Fruit fly (Drosophila melanogaster) whole organism, embryonic: ENCODE measurements around the gene CG6951.

Source experiments
- Abd-B ChIP-seq: fragments of 200-800 bp; sonication (Bioruptor generic); optimal IDR thresholded peaks from 2 replicates; lab custom pipeline; 2018; ENCODE audit warnings: missing biosample characterization, mild to moderate bottlenecking, missing genetic modification characterization, moderate library complexity
- Ada2b ChIP-seq: fragments of 200-800 bp; sonication (Bioruptor generic); IDR thresholded peaks from 2 replicates; pipeline ENCODE4 v1.3.6; 2022; ENCODE audit warnings: missing biosample characterization, missing genetic modification characterization
- Bdp1 ChIP-seq: fragments of 200-800 bp; sonication (Bioruptor generic); optimal IDR thresholded peaks from 3 replicates; lab custom pipeline; 2016; ENCODE audit warnings: missing biosample characterization, missing genetic modification characterization
- CG10209 ChIP-seq: fragments of 200-800 bp; sonication (Bioruptor generic); optimal IDR thresholded peaks from 3 replicates; lab custom pipeline; 2017; ENCODE audit warnings: missing biosample characterization, mild to moderate bottlenecking, missing genetic modification characterization, missing genetic modification reagents
- CG10979 ChIP-seq: fragments of 200-800 bp; sonication (Bioruptor generic); optimal IDR thresholded peaks from 2 replicates; lab custom pipeline; 2018; ENCODE audit warnings: missing biosample characterization, mild to moderate bottlenecking, missing genetic modification characterization, moderate library complexity
- CG11504 ChIP-seq: fragments of 200-800 bp; sonication (Bioruptor generic); optimal IDR thresholded peaks from 3 replicates; lab custom pipeline; 2019; ENCODE audit warnings: missing biosample characterization, mild to moderate bottlenecking, missing genetic modification characterization, moderate library complexity
- CG1233 ChIP-seq: fragments of 200-800 bp; sonication (Bioruptor generic); optimal IDR thresholded peaks from 4 replicates; lab custom pipeline; 2018; ENCODE audit warnings: missing biosample characterization, mild to moderate bottlenecking, missing genetic modification characterization
- CG12659 ChIP-seq: fragments of 200-800 bp; sonication (Bioruptor generic); optimal IDR thresholded peaks from 3 replicates; lab custom pipeline; 2017; ENCODE audit warnings: mild to moderate bottlenecking, missing biosample characterization, missing genetic modification reagents, missing genetic modification characterization
- CG15601 ChIP-seq: fragments of 200-800 bp; sonication (Bioruptor generic); optimal IDR thresholded peaks from 3 replicates; lab custom pipeline; 2019; ENCODE audit warnings: missing biosample characterization, mild to moderate bottlenecking, missing genetic modification characterization, moderate library complexity
- CG17612 ChIP-seq: fragments of 200-800 bp; sonication (Bioruptor generic); IDR thresholded peaks from 2 replicates; pipeline ENCODE4 v1.3.6; 2022; ENCODE audit warnings: missing biosample characterization, missing genetic modification characterization
- CG18011 ChIP-seq: fragments of 200-800 bp; sonication (Bioruptor generic); optimal IDR thresholded peaks from 2 replicates; lab custom pipeline; 2017; ENCODE audit warnings: missing biosample characterization, missing genetic modification characterization, mild to moderate bottlenecking, moderate library complexity, missing genotype
- CG2202 ChIP-seq: fragments of 200-800 bp; sonication (Bioruptor generic); optimal IDR thresholded peaks from 2 replicates; lab custom pipeline; 2018; ENCODE audit warnings: missing biosample characterization, mild to moderate bottlenecking, missing genetic modification characterization
- CG3163 ChIP-seq: fragments of 200-800 bp; sonication (Bioruptor generic); optimal IDR thresholded peaks from 3 replicates; lab custom pipeline; 2016; ENCODE audit warnings: missing biosample characterization, missing genetic modification characterization
- CG3407 ChIP-seq: fragments of 200-800 bp; sonication (Bioruptor generic); optimal IDR thresholded peaks from 2 replicates; lab custom pipeline; 2018; ENCODE audit warnings: missing biosample characterization, mild to moderate bottlenecking, missing genetic modification characterization
- CG3726 ChIP-seq: fragments of 200-800 bp; sonication (Bioruptor generic); IDR thresholded peaks from 3 replicates; pipeline ENCODE4, ENCODE4 v1.3.6; 2022; ENCODE audit warnings: missing biosample characterization, missing genetic modification characterization
- CG4282 ChIP-seq: fragments of 200-800 bp; sonication (Bioruptor generic); optimal IDR thresholded peaks from 2 replicates; lab custom pipeline; 2016; ENCODE audit warnings: missing biosample characterization, missing genetic modification characterization
- CG7745 ChIP-seq: fragments of 200-800 bp; sonication (Bioruptor generic); optimal IDR thresholded peaks from 2 replicates; lab custom pipeline; 2018; ENCODE audit warnings: missing biosample characterization, mild to moderate bottlenecking, missing genetic modification characterization, moderate library complexity
- CG7786 ChIP-seq: fragments of 200-800 bp; sonication (Bioruptor generic); optimal IDR thresholded peaks from 2 replicates; lab custom pipeline; 2016; ENCODE audit warnings: missing biosample characterization, missing genetic modification characterization
- CG8924 ChIP-seq: fragments of 200-800 bp; optimal IDR thresholded peaks from 3 replicates; lab custom pipeline; 2019; ENCODE audit warnings: missing biosample characterization, mild to moderate bottlenecking, missing genetic modification characterization, moderate library complexity
- Dad ChIP-seq: fragments of 200-800 bp; sonication (Bioruptor generic); optimal IDR thresholded peaks from 3 replicates; lab custom pipeline; 2016; ENCODE audit warnings: missing biosample characterization, missing genetic modification characterization
- ERR ChIP-seq: fragments of 200-800 bp; sonication (Bioruptor generic); optimal IDR thresholded peaks from 2 replicates; lab custom pipeline; 2016; ENCODE audit warnings: missing biosample characterization, missing genetic modification characterization
- Fer1 ChIP-seq: fragments of 200-800 bp; sonication (Bioruptor generic); optimal IDR thresholded peaks from 2 replicates; lab custom pipeline; 2017; ENCODE audit warnings: missing biosample characterization, mild to moderate bottlenecking, missing genetic modification characterization
- Gug ChIP-seq: fragments of 200-800 bp; sonication (Bioruptor generic); IDR thresholded peaks from 4 replicates; pipeline ENCODE4 v1.3.6; 2022; ENCODE audit warnings: missing biosample characterization, missing genetic modification characterization
- HLHmδ ChIP-seq: fragments of 200-800 bp; sonication (Bioruptor generic); optimal IDR thresholded peaks from 2 replicates; lab custom pipeline; 2018; ENCODE audit warnings: missing biosample characterization, mild to moderate bottlenecking, missing genetic modification characterization, moderate library complexity
- Hmr ChIP-seq: fragments of 200-800 bp; sonication (Bioruptor generic); optimal IDR thresholded peaks from 3 replicates; lab custom pipeline; 2017; ENCODE audit warnings: mild to moderate bottlenecking, missing biosample characterization, missing genetic modification reagents, missing genetic modification characterization
- Kr ChIP-seq: fragments of 200-800 bp; sonication (Bioruptor generic); optimal IDR thresholded peaks from 2 replicates; lab custom pipeline; 2017; ENCODE audit warnings: missing biosample characterization, mild to moderate bottlenecking, missing genetic modification characterization
- Nf-YC ChIP-seq: fragments of 200-800 bp; optimal IDR thresholded peaks from 3 replicates; lab custom pipeline; 2019; ENCODE audit warnings: missing biosample characterization, mild to moderate bottlenecking, missing genetic modification characterization, moderate library complexity
- Oaz ChIP-seq: fragments of 200-800 bp; sonication (Bioruptor generic); IDR thresholded peaks from 2 replicates; pipeline ENCODE4 v1.3.6; 2022; ENCODE audit warnings: missing biosample characterization, missing genetic modification characterization
- Ravus ChIP-seq: fragments of 200-800 bp; sonication (Bioruptor generic); IDR thresholded peaks from 2 replicates; pipeline ENCODE4 v1.3.6; 2022; ENCODE audit warnings: missing biosample characterization, missing genetic modification characterization
- Sin3A ChIP-seq: fragments of >200 bp; optimal IDR thresholded peaks from 2 replicates; lab custom pipeline; 2018
- Spps ChIP-seq: fragments of 200-800 bp; sonication (Bioruptor generic); optimal IDR thresholded peaks from 2 replicates; lab custom pipeline; 2018; ENCODE audit warnings: missing biosample characterization, mild to moderate bottlenecking, missing genetic modification characterization
- Xbp1 ChIP-seq: fragments of 200-800 bp; sonication (Bioruptor generic); optimal IDR thresholded peaks from 3 replicates; lab custom pipeline; 2016; ENCODE audit warnings: missing biosample characterization, mild to moderate bottlenecking, missing genetic modification characterization
- ash1 ChIP-seq: fragments of 200-800 bp; sonication (Bioruptor generic); optimal IDR thresholded peaks from 2 replicates; lab custom pipeline; 2018; ENCODE audit warnings: missing biosample characterization, mild to moderate bottlenecking, missing genetic modification characterization
- br ChIP-seq: fragments of >200 bp; optimal IDR thresholded peaks from 2 replicates; lab custom pipeline; 2017
- bsh ChIP-seq, 2 experiments: fragments of 200-800 bp; sonication (Bioruptor generic); optimal IDR thresholded peaks; 2 replicates each; lab custom pipeline; 2017 to 2018; ENCODE audit warnings: mild to moderate bottlenecking in 2 of 2, missing biosample characterization in 2 of 2, missing genetic modification characterization in 2 of 2, moderate library complexity in 1 of 2
- dm ChIP-seq: fragments of 200-800 bp; sonication (Bioruptor generic); optimal IDR thresholded peaks from 3 replicates; lab custom pipeline; 2016; ENCODE audit warnings: missing biosample characterization, missing genetic modification characterization
- fd102C ChIP-seq: fragments of 200-800 bp; sonication (Bioruptor generic); optimal IDR thresholded peaks from 2 replicates; lab custom pipeline; 2018; ENCODE audit warnings: missing biosample characterization, mild to moderate bottlenecking, missing genetic modification characterization, moderate library complexity
- fd3F ChIP-seq: fragments of 200-800 bp; sonication (Bioruptor generic); optimal IDR thresholded peaks from 2 replicates; lab custom pipeline; 2018; ENCODE audit warnings: missing biosample characterization, mild to moderate bottlenecking, missing genetic modification characterization, moderate library complexity
- h ChIP-seq: fragments of >200 bp; optimal IDR thresholded peaks from 2 replicates; lab custom pipeline; 2017
- ham ChIP-seq: fragments of 200-800 bp; sonication (Bioruptor generic); IDR thresholded peaks from 2 replicates; pipeline ENCODE4 v1.3.6; 2022; ENCODE audit warnings: missing biosample characterization, missing genetic modification characterization
- lov ChIP-seq, 2 experiments: fragments of 200-800 bp in 1 of 2; fragments of >200 bp in 1 of 2; sonication (Bioruptor generic) in 1 of 2; IDR thresholded peaks in 1 of 2; optimal IDR thresholded peaks in 1 of 2; 2 replicates in 1 of 2; 3 replicates in 1 of 2; pipeline versions ENCODE4 v1.3.6 to Lab custom; 2017 to 2022; ENCODE audit warnings: missing biosample characterization in 1 of 2, missing genetic modification characterization in 1 of 2
- pb ChIP-seq: fragments of 200-800 bp; sonication (Bioruptor generic); optimal IDR thresholded peaks from 3 replicates; lab custom pipeline; 2016; ENCODE audit warnings: missing biosample characterization, missing genetic modification characterization
- peb ChIP-seq: fragments of 200-800 bp; sonication (Bioruptor generic); IDR thresholded peaks from 2 replicates; pipeline ENCODE4 v1.3.6; 2022; ENCODE audit warnings: missing biosample characterization, missing genetic modification characterization
- pros ChIP-seq: fragments of 200-800 bp; sonication (Bioruptor generic); optimal IDR thresholded peaks from 3 replicates; lab custom pipeline; 2019; ENCODE audit warnings: missing biosample characterization, mild to moderate bottlenecking, missing genetic modification characterization, moderate library complexity
- repo ChIP-seq: fragments of 200-800 bp; sonication (Bioruptor generic); optimal IDR thresholded peaks from 2 replicates; lab custom pipeline; 2016; ENCODE audit warnings: missing biosample characterization, missing genetic modification characterization
- row ChIP-seq: fragments of 200-800 bp; sonication (Bioruptor generic); IDR thresholded peaks from 3 replicates; pipeline ENCODE4 v1.3.6; 2022; ENCODE audit warnings: missing biosample characterization, missing genetic modification characterization
- sisA ChIP-seq: fragments of 200-800 bp; sonication (Bioruptor generic); IDR thresholded peaks from 2 replicates; pipeline ENCODE4 v1.3.6; 2022; ENCODE audit warnings: missing biosample characterization, missing genetic modification characterization
- slp2 ChIP-seq: fragments of 200-800 bp; sonication (Bioruptor generic); optimal IDR thresholded peaks from 2 replicates; lab custom pipeline; 2016; ENCODE audit warnings: missing biosample characterization, missing genetic modification characterization
- sna ChIP-seq: fragments of 200-800 bp; sonication (Bioruptor generic); IDR thresholded peaks from 2 replicates; pipeline ENCODE4 v1.3.6; 2022; ENCODE audit warnings: missing biosample characterization, missing genetic modification characterization; ENCODE audit not compliant: partially characterized antibody
- zen ChIP-seq: fragments of 200-800 bp; sonication (Bioruptor generic); optimal IDR thresholded peaks from 3 replicates; lab custom pipeline; 2018; ENCODE audit warnings: missing biosample characterization, mild to moderate bottlenecking, missing genetic modification characterization, moderate library complexity

The CG6951 gene

dm6 chr3L:20247513-20248173 is 6.6 kb downstream of the CG6951 start, which contains the start of gene rdgC (continued):
- peak; percentile 68 for TF ChIP-seq Nf-YC
- TF ChIP-seq Ada2b, result peak; percentile 98
- TF ChIP-seq dm (GFP tag; lab: Kevin White, UChicago), result peak; percentile 86
- TF ChIP-seq CG17612, result peak; percentile 89
- peak; percentile 94 for TF ChIP-seq Dad (GFP tag; lab: Kevin White, UChicago)
- peak; percentile 82 for TF ChIP-seq CG4282 (GFP tag; lab: Kevin White, UChicago)
- TF ChIP-seq ham (GFP tag; lab: Robert Waterston, UW), result peak; percentile 85
- peak; percentile 56 for TF ChIP-seq fd102C (GFP tag; lab: Kevin White, UChicago)
- TF ChIP-seq CG7745 (tag; lab: Kevin White, UChicago), result no peak
- TF ChIP-seq peb (GFP tag; lab: Robert Waterston, UW), result peak; percentile 92
- TF ChIP-seq CG10209, result peak; percentile 93
- peak; percentile 96 for TF ChIP-seq CG8924 (tag; lab: Kevin White, UChicago)
- peak; percentile 88 for TF ChIP-seq Ravus (GFP tag; lab: Robert Waterston, UW)
- peak; percentile 96 for TF ChIP-seq CG12659
- TF ChIP-seq sisA, result peak; percentile 95
- peak; percentile 80 for TF ChIP-seq ash1 (GFP tag; lab: Kevin White, UChicago)
- peak; percentile 96 for TF ChIP-seq row
- TF ChIP-seq Xbp1, result peak; percentile 96
- no peak for TF ChIP-seq Sin3A
- TF ChIP-seq Spps (tag; lab: Kevin White, UChicago), result peak; percentile 40
- no peak for TF ChIP-seq sna (GFP tag; lab: Robert Waterston, UW)
- TF ChIP-seq bsh (GFP tag; optimal IDR thresholded peaks at IDR 0.05; lab: Kevin White, UChicago), result peak in 1 of 2 experiments; percentile 91
- peak; percentile 96 for TF ChIP-seq Fer1 (GFP tag; lab: Kevin White, UChicago)
- TF ChIP-seq Gug (GFP tag; lab: Robert Waterston, UW), result peak; percentile 91
- TF ChIP-seq pros, result no peak
- TF ChIP-seq Kr (GFP tag; lab: Kevin White, UChicago), result no peak
- TF ChIP-seq CG7786, result peak; percentile 96
- TF ChIP-seq fd3F (GFP tag; lab: Kevin White, UChicago), result peak; percentile 93
- TF ChIP-seq HLHmδ, result no peak
- peak; percentile 96 for TF ChIP-seq CG1233
- TF ChIP-seq CG10979 (tag; lab: Kevin White, UChicago), result peak; percentile 91
- TF ChIP-seq pb (GFP tag; lab: Kevin White, UChicago), result peak; percentile 94
- peak; percentile 93 for TF ChIP-seq CG3726 (GFP tag; lab: Robert Waterston, UW)
- peak; percentile 85 for TF ChIP-seq CG15601 (tag; lab: Kevin White, UChicago)
- peak; percentile 33 for TF ChIP-seq CG2202 (tag; lab: Kevin White, UChicago)
- TF ChIP-seq ERR (GFP tag; lab: Kevin White, UChicago), result peak; percentile 94
- TF ChIP-seq zen, result peak; percentile 88
- TF ChIP-seq Bdp1 (GFP tag; lab: Kevin White, UChicago), result peak; percentile 86
- TF ChIP-seq slp2 (GFP tag; lab: Kevin White, UChicago), result peak; percentile 93
- TF ChIP-seq CG18011, result peak; percentile 81
- peak; percentile 96 for TF ChIP-seq CG11504 (tag; lab: Kevin White, UChicago)
- peak; percentile 94 for TF ChIP-seq Oaz (GFP tag; lab: Robert Waterston, UW)
- peak; percentile 96 for TF ChIP-seq Hmr (GFP tag; lab: Kevin White, UChicago)
- TF ChIP-seq lov (optimal IDR thresholded peaks at IDR 0.05; lab: Kevin White, UChicago), result no peak
- TF ChIP-seq lov (GFP tag; IDR thresholded peaks at IDR 0.05; lab: Robert Waterston, UW), result peak; percentile 91
- peak; percentile 85 for TF ChIP-seq CG3407 (GFP tag; lab: Kevin White, UChicago)
- TF ChIP-seq h (lab: Kevin White, UChicago), result no peak
- TF ChIP-seq br (lab: Kevin White, UChicago), result no peak
- TF ChIP-seq Abd-B (GFP tag; lab: Kevin White, UChicago), result peak; percentile 96
- peak; percentile 82 for TF ChIP-seq CG3163
- TF ChIP-seq repo (GFP tag; lab: Kevin White, UChicago), result peak; percentile 95
